Worm (Caenorhabditis elegans) whole organism, mixed stage, embryonic: ENCODE measurements around the gene Y40B10A.5.

Experiments
- elt-1 ChIP-seq: sonication (generic microtip); optimal IDR thresholded peaks from 2 replicates; lab custom pipeline; 2017; ENCODE audit warnings: missing genetic modification characterization, mild to moderate bottlenecking, missing compliant biosample characterization, antibody characterized with exemption, moderate library complexity, borderline replicate concordance; ENCODE audit not compliant: insufficient read depth
- unc-120 ChIP-seq: sonication (generic microtip); optimal IDR thresholded peaks from 2 replicates; lab custom pipeline; 2017; ENCODE audit warnings: missing genetic modification characterization, missing compliant biosample characterization; ENCODE audit not compliant: poor library complexity, severe bottlenecking

DNA sequence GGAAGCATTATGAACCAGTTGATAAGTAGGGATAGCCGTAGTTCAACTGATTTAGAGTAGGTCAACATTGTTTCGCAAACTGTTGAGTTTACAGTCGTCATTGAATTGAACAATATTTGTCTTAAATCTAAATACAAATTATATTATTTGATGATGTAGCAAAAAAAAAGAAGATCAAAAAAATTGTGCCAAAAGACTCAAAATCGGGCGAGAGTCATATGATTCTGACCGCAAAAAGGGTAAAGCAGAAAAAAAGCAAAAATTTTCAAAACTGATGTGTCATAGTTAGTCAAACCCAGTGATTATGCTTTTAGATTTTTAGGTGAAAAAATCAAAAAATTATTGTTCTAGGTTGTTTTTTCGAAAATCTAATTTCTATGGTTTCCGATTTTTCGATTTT, 18.1 kb downstream of the Y40B10A.5 start, which contains the start of gene srab-13:
- TF ChIP-seq unc-120 (no peak), elt-1 (tag; lab: Kevin White, UChicago) (no peak)
